Fruit fly (Drosophila melanogaster) whole organism, adult: Measurements from ENCODE around the gene CG42758.

Experiments used
- CG11617 ChIP-seq: fragments of 200-800 bp; sonication (Bioruptor generic); optimal IDR thresholded peaks from 2 replicates; lab custom pipeline; 2017; ENCODE audit warnings: mild to moderate bottlenecking, missing biosample characterization, missing genetic modification reagents, missing genetic modification characterization
- CG12768 ChIP-seq: fragments of 200-800 bp; sonication (Bioruptor generic); optimal IDR thresholded peaks from 2 replicates; lab custom pipeline; 2017; ENCODE audit warnings: missing biosample characterization, missing genetic modification characterization, mild to moderate bottlenecking, moderate library complexity, missing genetic modification reagents
- CG14711 ChIP-seq: fragments of 200-800 bp; sonication (Bioruptor generic); optimal IDR thresholded peaks from 2 replicates; lab custom pipeline; 2018; ENCODE audit warnings: missing biosample characterization, mild to moderate bottlenecking, missing genetic modification characterization, moderate library complexity
- CG1620 ChIP-seq: fragments of 200-800 bp; sonication (Bioruptor generic); optimal IDR thresholded peaks from 2 replicates; lab custom pipeline; 2016; ENCODE audit warnings: missing biosample characterization, missing genetic modification characterization
- CG33017 ChIP-seq: fragments of 200-800 bp; sonication (Bioruptor generic); optimal IDR thresholded peaks from 2 replicates; lab custom pipeline; 2018; ENCODE audit warnings: missing biosample characterization, mild to moderate bottlenecking, missing genetic modification characterization, moderate library complexity
- CG5204 ChIP-seq: fragments of 200-800 bp; sonication (Bioruptor generic); optimal IDR thresholded peaks from 2 replicates; lab custom pipeline; 2016; ENCODE audit warnings: missing biosample characterization, missing genetic modification characterization
- CG7045 ChIP-seq: fragments of 200-800 bp; sonication (Bioruptor generic); optimal IDR thresholded peaks from 2 replicates; lab custom pipeline; 2017; ENCODE audit warnings: missing biosample characterization, mild to moderate bottlenecking, missing genetic modification characterization
- CG7101 ChIP-seq: fragments of 200-800 bp; sonication (Bioruptor generic); optimal IDR thresholded peaks from 2 replicates; lab custom pipeline; 2018; ENCODE audit warnings: missing biosample characterization, mild to moderate bottlenecking, missing genetic modification characterization, moderate library complexity
- Clk ChIP-seq: fragments of 200-800 bp; sonication (Bioruptor generic); optimal IDR thresholded peaks from 2 replicates; lab custom pipeline; 2017; ENCODE audit warnings: missing biosample characterization, missing genetic modification characterization
- Crg-1 ChIP-seq: fragments of 200-800 bp; sonication (Bioruptor generic); optimal IDR thresholded peaks from 2 replicates; lab custom pipeline; 2016; ENCODE audit warnings: missing biosample characterization, missing genetic modification characterization
- Hr96 ChIP-seq: fragments of 200-800 bp; sonication (Bioruptor generic); optimal IDR thresholded peaks from 2 replicates; lab custom pipeline; 2016; ENCODE audit warnings: missing biosample characterization, missing genetic modification characterization
- Mnt ChIP-seq: fragments of 200-800 bp; sonication (Bioruptor generic); optimal IDR thresholded peaks from 2 replicates; lab custom pipeline; 2016; ENCODE audit warnings: missing biosample characterization, mild to moderate bottlenecking, missing genetic modification characterization
- bab1 ChIP-seq: fragments of 200-800 bp; sonication (Bioruptor generic); optimal IDR thresholded peaks from 3 replicates; lab custom pipeline; 2019; ENCODE audit warnings: missing biosample characterization, mild to moderate bottlenecking, missing genetic modification characterization, moderate library complexity
- cic ChIP-seq: fragments of 200-800 bp; sonication (Bioruptor generic); optimal IDR thresholded peaks from 2 replicates; lab custom pipeline; 2017; ENCODE audit warnings: missing biosample characterization, mild to moderate bottlenecking, missing genetic modification characterization, moderate library complexity
- cnc ChIP-seq, 2 experiments: fragments of >200 bp; optimal IDR thresholded peaks; 2 replicates each; lab custom pipeline; 2017
- kay ChIP-seq: fragments of 200-800 bp; sonication (Bioruptor generic); peaks from one replicate; lab custom pipeline; 2016; ENCODE audit warnings: missing biosample characterization, missing genetic modification characterization, borderline replicate concordance
- ovo ChIP-seq: fragments of 200-800 bp; sonication (Bioruptor generic); optimal IDR thresholded peaks from 2 replicates; lab custom pipeline; 2016; ENCODE audit warnings: missing biosample characterization, missing genetic modification characterization
- pad ChIP-seq: fragments of 200-800 bp; sonication (Bioruptor generic); optimal IDR thresholded peaks from 3 replicates; lab custom pipeline; 2017; ENCODE audit warnings: missing biosample characterization, missing genetic modification characterization, mild to moderate bottlenecking, moderate library complexity, missing genetic modification reagents
- tj ChIP-seq: fragments of 200-800 bp; sonication (Bioruptor generic); optimal IDR thresholded peaks from 3 replicates; lab custom pipeline; 2017; ENCODE audit warnings: missing biosample characterization, mild to moderate bottlenecking, missing genetic modification characterization, moderate library complexity
- toe ChIP-seq: fragments of 200-800 bp; sonication (Bioruptor generic); optimal IDR thresholded peaks from 2 replicates; lab custom pipeline; 2016; ENCODE audit warnings: missing biosample characterization, missing genetic modification characterization

Gene CG42758

dm6 chr3L:14611406-14612335 lies 44.4 kb downstream of the CG42758 start:
- no peak for TF ChIP-seq cic
- no peak for TF ChIP-seq CG5204
- no peak for TF ChIP-seq CG33017 (tag; lab: Kevin White, UChicago)
- TF ChIP-seq toe (GFP tag; lab: Kevin White, UChicago) = no peak
- TF ChIP-seq CG7045 (GFP tag; lab: Kevin White, UChicago) = no peak
- no peak for TF ChIP-seq cnc (optimal IDR thresholded peaks at IDR 0.05; lab: Kevin White, UChicago)
- TF ChIP-seq kay (GFP tag; lab: Kevin White, UChicago) = no peak
- no peak for TF ChIP-seq CG7101 (tag; lab: Kevin White, UChicago)
- TF ChIP-seq CG14711 (tag; lab: Kevin White, UChicago) = no peak
- TF ChIP-seq bab1 (GFP tag; lab: Kevin White, UChicago) = no peak
- TF ChIP-seq ovo (GFP tag; lab: Kevin White, UChicago) = no peak
- TF ChIP-seq CG1620 (GFP tag; lab: Kevin White, UChicago) = no peak
- TF ChIP-seq CG12768 (GFP tag; lab: Kevin White, UChicago) = no peak
- no peak for TF ChIP-seq Mnt (GFP tag; lab: Kevin White, UChicago)
- TF ChIP-seq pad (GFP tag; lab: Kevin White, UChicago) = no peak
- no peak for TF ChIP-seq Crg-1 (GFP tag; lab: Kevin White, UChicago)
- no peak for TF ChIP-seq Clk (GFP tag; lab: Kevin White, UChicago)

dm6 chr3L:14612945-14613791 lies 45.9 kb downstream of the CG42758 start:
- TF ChIP-seq Crg-1 (GFP tag; lab: Kevin White, UChicago) (no peak), kay (GFP tag; lab: Kevin White, UChicago) (no peak), CG12768 (GFP tag; lab: Kevin White, UChicago) (no peak)

dm6 chr3L:14613792-14614677 lies 46.8 kb downstream of the CG42758 start, which contains the start of gene shd:
Gene shd, plus strand, starts transcription at chr3L:14614458.
- TF ChIP-seq Hr96 (GFP tag; lab: Kevin White, UChicago) (no peak), cic (peak; percentile 47), kay (GFP tag; lab: Kevin White, UChicago) (peak; percentile 19), tj (GFP tag; lab: Kevin White, UChicago) (peak; percentile 46), Clk (GFP tag; lab: Kevin White, UChicago) (no peak)

dm6 chr3L:14615187-14615586 lies 47.9 kb downstream of the CG42758 start:
- no peak for TF ChIP-seq CG14711 (tag; lab: Kevin White, UChicago)
- TF ChIP-seq CG11617 = no peak
- no peak for TF ChIP-seq CG7045 (GFP tag; lab: Kevin White, UChicago)
- TF ChIP-seq tj (GFP tag; lab: Kevin White, UChicago) = no peak
- no peak for TF ChIP-seq cic
- no peak for TF ChIP-seq toe (GFP tag; lab: Kevin White, UChicago)
- no peak for TF ChIP-seq Crg-1 (GFP tag; lab: Kevin White, UChicago)
- TF ChIP-seq CG12768 (GFP tag; lab: Kevin White, UChicago) = no peak
- no peak for TF ChIP-seq bab1 (GFP tag; lab: Kevin White, UChicago)
- TF ChIP-seq kay (GFP tag; lab: Kevin White, UChicago) = no peak
- no peak for TF ChIP-seq ovo (GFP tag; lab: Kevin White, UChicago)
- TF ChIP-seq CG33017 (tag; lab: Kevin White, UChicago) = no peak
- no peak for TF ChIP-seq Mnt (GFP tag; lab: Kevin White, UChicago)
- no peak for TF ChIP-seq CG7101 (tag; lab: Kevin White, UChicago)
- TF ChIP-seq cnc (optimal IDR thresholded peaks at IDR 0.05; lab: Kevin White, UChicago) = no peak
